Fruit fly (Drosophila melanogaster) whole organism, embryonic: ENCODE data around the gene CNMaR.

Experiments
- Abd-B ChIP-seq: fragments of 200-800 bp; sonication (Bioruptor generic); optimal IDR thresholded peaks from 2 replicates; lab custom pipeline; 2018; ENCODE audit warnings: missing biosample characterization, mild to moderate bottlenecking, missing genetic modification characterization, moderate library complexity
- Adf1 ChIP-seq: fragments of 200-800 bp; sonication (Bioruptor generic); IDR thresholded peaks from 2 replicates; pipeline ENCODE4 v1.3.6; 2022; ENCODE audit warnings: missing biosample characterization, missing genetic modification characterization
- Aef1 ChIP-seq: fragments of 200-800 bp; sonication (Bioruptor generic); IDR thresholded peaks from 3 replicates; pipeline ENCODE4 v1.3.6; 2022; ENCODE audit warnings: missing biosample characterization, missing genetic modification characterization
- CG1024 ChIP-seq: fragments of 200-800 bp; sonication (Bioruptor generic); IDR thresholded peaks from 2 replicates; pipeline ENCODE4 v1.3.6; 2022; ENCODE audit warnings: missing biosample characterization, missing genetic modification characterization
- CG12236 ChIP-seq: fragments of 200-800 bp; sonication (Bioruptor generic); optimal IDR thresholded peaks from 2 replicates; lab custom pipeline; 2016; ENCODE audit warnings: missing biosample characterization, missing genetic modification characterization
- CG13123 ChIP-seq: fragments of 200-800 bp; sonication (Bioruptor generic); optimal IDR thresholded peaks from 2 replicates; lab custom pipeline; 2016; ENCODE audit warnings: missing biosample characterization, missing genetic modification characterization
- CG13624 ChIP-seq: fragments of 200-800 bp; sonication (Bioruptor generic); optimal IDR thresholded peaks from 2 replicates; lab custom pipeline; 2016; ENCODE audit warnings: missing biosample characterization, missing genetic modification characterization
- CG16815 ChIP-seq: fragments of 200-800 bp; sonication (Bioruptor generic); optimal IDR thresholded peaks from 3 replicates; lab custom pipeline; 2017; ENCODE audit warnings: missing biosample characterization, mild to moderate bottlenecking, missing genetic modification characterization
- CG17802 ChIP-seq: fragments of 200-800 bp; sonication (Bioruptor generic); optimal IDR thresholded peaks from 2 replicates; lab custom pipeline; 2018; ENCODE audit warnings: missing biosample characterization, mild to moderate bottlenecking, missing genetic modification characterization, moderate library complexity
- CG2129 ChIP-seq: fragments of 200-800 bp; sonication (Bioruptor generic); IDR thresholded peaks from 2 replicates; pipeline ENCODE4 v1.3.6; 2022; ENCODE audit warnings: missing biosample characterization, missing genetic modification characterization; ENCODE audit not compliant: partially characterized antibody
- CG30403 ChIP-seq: fragments of 200-800 bp; sonication (Bioruptor generic); optimal IDR thresholded peaks from 3 replicates; lab custom pipeline; 2016; ENCODE audit warnings: missing biosample characterization, missing genetic modification characterization
- CG30431 ChIP-seq: fragments of 200-800 bp; sonication (Bioruptor generic); optimal IDR thresholded peaks from 2 replicates; lab custom pipeline; 2017; ENCODE audit warnings: missing biosample characterization, missing genetic modification characterization
- CG31365 ChIP-seq: fragments of 200-800 bp; sonication (Bioruptor generic); optimal IDR thresholded peaks from 2 replicates; lab custom pipeline; 2018; ENCODE audit warnings: missing biosample characterization, mild to moderate bottlenecking, missing genetic modification characterization
- CG33557 ChIP-seq: fragments of 200-800 bp; sonication (Bioruptor generic); optimal IDR thresholded peaks from 2 replicates; lab custom pipeline; 2019; ENCODE audit warnings: missing biosample characterization, mild to moderate bottlenecking, missing genetic modification characterization, moderate library complexity
- CG3847 ChIP-seq: fragments of 200-800 bp; sonication (Bioruptor generic); IDR thresholded peaks from 2 replicates; pipeline ENCODE4 v1.3.6; 2022; ENCODE audit warnings: missing biosample characterization, missing genetic modification characterization
- CG4360 ChIP-seq: fragments of 200-800 bp; sonication (Bioruptor generic); IDR thresholded peaks from 2 replicates; pipeline ENCODE4 v1.3.6; 2022; ENCODE audit warnings: missing biosample characterization, missing genetic modification characterization
- CG4854 ChIP-seq: fragments of 200-800 bp; sonication (Bioruptor generic); optimal IDR thresholded peaks from 2 replicates; lab custom pipeline; 2016; ENCODE audit warnings: missing biosample characterization, missing genetic modification characterization, inconsistent platforms
- CG8944 ChIP-seq: fragments of 200-800 bp; sonication (Bioruptor generic); optimal IDR thresholded peaks from 3 replicates; lab custom pipeline; 2016; ENCODE audit warnings: missing biosample characterization, missing genetic modification characterization
- CG9609 ChIP-seq: fragments of 200-800 bp; sonication (Bioruptor generic); optimal IDR thresholded peaks from 3 replicates; lab custom pipeline; 2016; ENCODE audit warnings: missing biosample characterization, missing genetic modification characterization
- Dbx ChIP-seq: fragments of 200-800 bp; sonication (Bioruptor generic); IDR thresholded peaks from 3 replicates; pipeline ENCODE4 v1.3.6; 2022; ENCODE audit warnings: missing biosample characterization, missing genetic modification characterization
- GATAe ChIP-seq: fragments of 200-800 bp; sonication (Bioruptor generic); conservative IDR thresholded peaks from 2 replicates; pipeline ENCODE4 v1.3.6; 2022; ENCODE audit warnings: missing biosample characterization, missing genetic modification characterization
- HHEX ChIP-seq: fragments of 200-800 bp; sonication (Bioruptor generic); optimal IDR thresholded peaks from 3 replicates; lab custom pipeline; 2017; ENCODE audit warnings: missing biosample characterization, mild to moderate bottlenecking, missing genetic modification characterization, missing genetic modification reagents
- HmgD ChIP-seq: fragments of 200-800 bp; sonication (Bioruptor generic); optimal IDR thresholded peaks from 3 replicates; lab custom pipeline; 2016; ENCODE audit warnings: missing biosample characterization, missing genetic modification characterization
- HmgZ ChIP-seq: fragments of 200-800 bp; sonication (Bioruptor generic); optimal IDR thresholded peaks from 2 replicates; lab custom pipeline; 2018; ENCODE audit warnings: missing biosample characterization, mild to moderate bottlenecking, missing genetic modification characterization
- Oaz ChIP-seq: fragments of 200-800 bp; sonication (Bioruptor generic); IDR thresholded peaks from 2 replicates; pipeline ENCODE4 v1.3.6; 2022; ENCODE audit warnings: missing biosample characterization, missing genetic modification characterization
- Opbp ChIP-seq: fragments of 200-800 bp; sonication (Bioruptor generic); IDR thresholded peaks from 3 replicates; pipeline ENCODE4 v1.3.6; 2022; ENCODE audit warnings: missing biosample characterization, missing genetic modification characterization; ENCODE audit not compliant: partially characterized antibody
- Optix ChIP-seq: fragments of 200-800 bp; sonication (Bioruptor generic); IDR thresholded peaks from 3 replicates; pipeline ENCODE4 v1.3.6; 2022; ENCODE audit warnings: missing biosample characterization, missing genetic modification characterization
- Rx ChIP-seq: fragments of 200-800 bp; sonication (Bioruptor generic); IDR thresholded peaks from 2 replicates; pipeline ENCODE4 v1.3.6; 2022; ENCODE audit warnings: missing biosample characterization, missing genetic modification characterization
- Sin3A ChIP-seq: fragments of >200 bp; optimal IDR thresholded peaks from 2 replicates; lab custom pipeline; 2018
- Sox102F ChIP-seq: fragments of 200-800 bp; sonication (Bioruptor generic); optimal IDR thresholded peaks from 2 replicates; lab custom pipeline; 2018; ENCODE audit warnings: missing biosample characterization, mild to moderate bottlenecking, missing genetic modification characterization, moderate library complexity
- Spps ChIP-seq: fragments of 200-800 bp; sonication (Bioruptor generic); optimal IDR thresholded peaks from 2 replicates; lab custom pipeline; 2018; ENCODE audit warnings: missing biosample characterization, mild to moderate bottlenecking, missing genetic modification characterization
- Vsx1 ChIP-seq: fragments of 200-800 bp; sonication (Bioruptor generic); optimal IDR thresholded peaks from 2 replicates; lab custom pipeline; 2017; ENCODE audit warnings: missing biosample characterization, mild to moderate bottlenecking, missing genetic modification characterization, missing genetic modification reagents
- dan ChIP-seq: fragments of 200-800 bp; sonication (Bioruptor generic); IDR thresholded peaks from 2 replicates; pipeline ENCODE4 v1.3.6; 2022; ENCODE audit warnings: missing biosample characterization, missing genetic modification characterization
- danr ChIP-seq: fragments of 200-800 bp; sonication (Bioruptor generic); IDR thresholded peaks from 2 replicates; pipeline ENCODE4 v1.3.6; 2022; ENCODE audit warnings: missing biosample characterization, missing genetic modification characterization
- eve ChIP-seq, 2 experiments: fragments of >200 bp; optimal IDR thresholded peaks; 2 replicates each; lab custom pipeline; 2017; ENCODE audit warnings: missing biosample characterization in 2 of 2, missing genetic modification characterization in 2 of 2
- gsb ChIP-seq: fragments of 200-800 bp; sonication (Bioruptor generic); IDR thresholded peaks from 2 replicates; pipeline ENCODE4 v1.3.6; 2022; ENCODE audit warnings: missing biosample characterization, missing genetic modification characterization
- ind ChIP-seq: fragments of 200-800 bp; sonication (Bioruptor generic); optimal IDR thresholded peaks from 3 replicates; lab custom pipeline; 2016; ENCODE audit warnings: missing biosample characterization, missing genetic modification characterization
- lola ChIP-seq, 3 experiments: fragments of >200 bp in 2 of 3; fragments of 200-800 bp in 1 of 3; sonication (Bioruptor generic) in 1 of 3; optimal IDR thresholded peaks; 2 replicates each; lab custom pipeline; 2017 to 2019; ENCODE audit warnings: missing biosample characterization in 3 of 3, missing genetic modification characterization in 3 of 3, mild to moderate bottlenecking in 1 of 3, moderate library complexity in 1 of 3
- pb ChIP-seq: fragments of 200-800 bp; sonication (Bioruptor generic); optimal IDR thresholded peaks from 3 replicates; lab custom pipeline; 2016; ENCODE audit warnings: missing biosample characterization, missing genetic modification characterization
- pnt ChIP-seq: fragments of 200-800 bp; sonication (Bioruptor generic); optimal IDR thresholded peaks from 3 replicates; lab custom pipeline; 2016; ENCODE audit warnings: missing biosample characterization, missing genetic modification characterization
- repo ChIP-seq: fragments of 200-800 bp; sonication (Bioruptor generic); optimal IDR thresholded peaks from 2 replicates; lab custom pipeline; 2016; ENCODE audit warnings: missing biosample characterization, missing genetic modification characterization
- schlank ChIP-seq: fragments of 200-800 bp; sonication (Bioruptor generic); optimal IDR thresholded peaks from 2 replicates; lab custom pipeline; 2018; ENCODE audit warnings: missing biosample characterization, mild to moderate bottlenecking, missing genetic modification characterization
- shn ChIP-seq: fragments of 200-800 bp; sonication (Bioruptor generic); optimal IDR thresholded peaks from 3 replicates; lab custom pipeline; 2016; ENCODE audit warnings: missing biosample characterization, missing genetic modification characterization
- ssp ChIP-seq: fragments of 200-800 bp; sonication (Bioruptor generic); IDR thresholded peaks from 2 replicates; pipeline ENCODE4 v1.3.6; 2022; ENCODE audit warnings: missing biosample characterization, missing genetic modification characterization
- stwl ChIP-seq: fragments of 200-800 bp; sonication (Bioruptor generic); optimal IDR thresholded peaks from 3 replicates; lab custom pipeline; 2018; ENCODE audit warnings: missing biosample characterization, mild to moderate bottlenecking, missing genetic modification characterization, moderate library complexity
- tgo ChIP-seq: fragments of 200-800 bp; sonication (Bioruptor generic); IDR thresholded peaks from 3 replicates; pipeline ENCODE4 v1.3.6; 2022; ENCODE audit warnings: missing biosample characterization, missing genetic modification characterization
- tio ChIP-seq: fragments of 200-800 bp; sonication (Bioruptor generic); optimal IDR thresholded peaks from 2 replicates; lab custom pipeline; 2017; ENCODE audit warnings: missing biosample characterization, missing genetic modification characterization, inconsistent platforms
- toy ChIP-seq: fragments of 200-800 bp; sonication (Bioruptor generic); IDR thresholded peaks from 2 replicates; pipeline ENCODE4 v1.3.6; 2022; ENCODE audit warnings: missing biosample characterization, missing genetic modification characterization
- z ChIP-seq: fragments of 200-800 bp; sonication (Bioruptor generic); IDR thresholded peaks from 3 replicates; pipeline ENCODE4 v1.3.6; 2022; ENCODE audit warnings: missing biosample characterization, missing genetic modification characterization
- zf30C ChIP-seq: fragments of 200-800 bp; sonication (Bioruptor generic); optimal IDR thresholded peaks from 3 replicates; lab custom pipeline; 2018; ENCODE audit warnings: missing biosample characterization, mild to moderate bottlenecking, missing genetic modification characterization

The CNMaR gene

dm6 chr3L:9696650-9697526, 53.0 kb downstream of the CNMaR start, which contains the start of gene Prps (continued):
- peak; percentile 52; the same call in 1 of the 2 replicates for TF ChIP-seq Adf1 (GFP tag; lab: Robert Waterston, UW)
- TF ChIP-seq shn (GFP tag; lab: Kevin White, UChicago) = peak; percentile 71
- peak; percentile 47 for TF ChIP-seq CG8944 (GFP tag; lab: Kevin White, UChicago)
- no peak for TF ChIP-seq stwl (tag; lab: Kevin White, UChicago)
- peak; percentile 36; the same call in 1 of the 2 replicates for TF ChIP-seq CG4360
- TF ChIP-seq HHEX (GFP tag; lab: Kevin White, UChicago) = peak; percentile 76
- peak; percentile 68 for TF ChIP-seq CG12236 (GFP tag; lab: Kevin White, UChicago)
- TF ChIP-seq Rx = peak; percentile 66
- peak; percentile 74 for TF ChIP-seq pnt
- TF ChIP-seq Dbx (GFP tag; lab: Robert Waterston, UW) = peak; percentile 82
- peak; percentile 80 for TF ChIP-seq tgo (GFP tag; lab: Robert Waterston, UW)
- peak; percentile 66 for TF ChIP-seq toy (GFP tag; lab: Robert Waterston, UW)
- TF ChIP-seq GATAe (GFP tag; lab: Robert Waterston, UW) = peak; percentile 49; the same call in 1 of the 2 replicates
- peak; percentile 81 for TF ChIP-seq CG13624 (GFP tag; lab: Kevin White, UChicago)
- no peak for TF ChIP-seq CG2129 (GFP tag; lab: Robert Waterston, UW)
- no peak for TF ChIP-seq dan (GFP tag; lab: Robert Waterston, UW)
- TF ChIP-seq CG1024 (GFP tag; lab: Robert Waterston, UW) = peak; percentile 74; the same call in 1 of the 2 replicates
- TF ChIP-seq ind (GFP tag; lab: Kevin White, UChicago) = peak; percentile 83
- TF ChIP-seq CG31365 (tag; lab: Kevin White, UChicago) = peak; percentile 81
- TF ChIP-seq Abd-B (GFP tag; lab: Kevin White, UChicago) = peak; percentile 36
- TF ChIP-seq CG3847 (GFP tag; lab: Robert Waterston, UW) = peak; percentile 60
- TF ChIP-seq repo = peak; percentile 75
- peak; percentile 40; the same call in 1 of the 2 replicates for TF ChIP-seq gsb
- TF ChIP-seq HmgZ (tag; lab: Kevin White, UChicago) = peak; percentile 79
- peak; percentile 63 for TF ChIP-seq CG13123
- no peak for TF ChIP-seq Sin3A
- TF ChIP-seq lola (GFP tag; optimal IDR thresholded peaks at IDR 0.05; lab: Kevin White, UChicago) = peak in 1 of 3 experiments; percentile 27
- TF ChIP-seq ssp (GFP tag; lab: Robert Waterston, UW) = peak; percentile 52
- TF ChIP-seq HmgD (GFP tag; lab: Kevin White, UChicago) = no peak
- peak; percentile 36 for TF ChIP-seq CG17802
- TF ChIP-seq zf30C (GFP tag; lab: Kevin White, UChicago) = no peak
- no peak for TF ChIP-seq eve (GFP tag; optimal IDR thresholded peaks at IDR 0.05; lab: Kevin White, UChicago)
- TF ChIP-seq CG16815 = peak; percentile 19
- TF ChIP-seq schlank = peak; percentile 62
- no peak for TF ChIP-seq z (GFP tag; lab: Robert Waterston, UW)
- no peak for TF ChIP-seq CG30431
- peak; percentile 74 for TF ChIP-seq CG4854 (GFP tag; lab: Kevin White, UChicago)
- TF ChIP-seq CG9609 = peak; percentile 72
- no peak for TF ChIP-seq tio (GFP tag; lab: Kevin White, UChicago)
- peak; percentile 80 for TF ChIP-seq pb (GFP tag; lab: Kevin White, UChicago)
- TF ChIP-seq Spps (tag; lab: Kevin White, UChicago) = no peak
- TF ChIP-seq CG30403 (GFP tag; lab: Kevin White, UChicago) = peak; percentile 75
- TF ChIP-seq danr (GFP tag; lab: Robert Waterston, UW) = no peak
- peak; percentile 64 for TF ChIP-seq Optix (GFP tag; lab: Robert Waterston, UW)
- no peak; the same call in 1 of the 2 replicates for TF ChIP-seq Oaz (GFP tag; lab: Robert Waterston, UW)
- peak; percentile 68; the same call in 2 of the 3 replicates for TF ChIP-seq Aef1 (GFP tag; lab: Robert Waterston, UW)
- TF ChIP-seq Vsx1 (GFP tag; lab: Kevin White, UChicago) = peak; percentile 48
- TF ChIP-seq Opbp (GFP tag; lab: Robert Waterston, UW) = no peak
- TF ChIP-seq CG33557 (GFP tag; lab: Kevin White, UChicago) = peak; percentile 16
- TF ChIP-seq Sox102F (GFP tag; lab: Kevin White, UChicago) = peak; percentile 62
